Worm (Caenorhabditis elegans): ENCODE data around the gene Y24D9B.1.

DNA sequence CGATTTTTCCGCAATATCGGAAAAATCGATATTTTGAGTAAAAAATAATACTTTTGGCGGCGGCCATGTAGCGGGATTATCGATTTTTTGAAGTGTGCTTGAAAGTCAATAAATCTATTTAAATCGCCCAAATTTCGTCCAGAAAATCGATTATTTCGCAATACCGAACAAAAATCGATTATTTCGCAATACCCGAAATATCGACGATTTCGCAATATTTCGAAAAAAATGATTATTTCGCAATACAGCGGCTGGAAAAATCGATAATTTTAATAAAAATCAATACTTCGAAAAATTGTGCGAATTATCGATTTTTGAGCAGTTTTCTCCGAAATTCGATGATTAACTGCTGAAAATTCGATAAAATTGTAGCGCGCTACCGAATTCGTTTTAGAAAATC is 898 bp downstream of the Y24D9B.1 start:
- TF ChIP-seq mep-1 (tag; optimal IDR thresholded peaks at IDR 0.05), result no peak
- no peak for TF ChIP-seq unc-62 (GFP tag; optimal IDR thresholded peaks at IDR 0.05 in 1 of 2)
- no peak for TF ChIP-seq unc-62 (tag; optimal IDR thresholded peaks at IDR 0.05)
- no peak for TF ChIP-seq nhr-102 (tag; optimal IDR thresholded peaks at IDR 0.05)
- TF ChIP-seq dpl-1 (GFP tag; optimal IDR thresholded peaks at IDR 0.05), result no peak
- no peak for TF ChIP-seq nhr-237 (tag; optimal IDR thresholded peaks at IDR 0.05)
- no peak for TF ChIP-seq F44E2.7 (GFP tag; IDR thresholded peaks at IDR 0.05)
- TF ChIP-seq zip-2 (tag; optimal IDR thresholded peaks at IDR 0.05), result no peak

All from whole organism, L4 larva.